Worm (Caenorhabditis elegans) whole organism, L1 larva: ENCODE data around the gene C01G5.7.

ENCODE experiments used
- aly-2 ChIP-seq: fragments of 150-350 bp; optimal IDR thresholded peaks from 2 replicates; lab custom pipeline; 2014; ENCODE audit warnings: missing biosample characterization, missing genetic modification characterization
- blmp-1 ChIP-seq: fragments of 150-350 bp; optimal IDR thresholded peaks from 2 replicates; lab custom pipeline; 2014; ENCODE audit warnings: missing biosample characterization, missing genetic modification characterization
- ceh-8 ChIP-seq: fragments of 200-800 bp; sonication (Bioruptor generic); optimal IDR thresholded peaks from 2 replicates; lab custom pipeline; 2018; ENCODE audit warnings: mild to moderate bottlenecking, missing genetic modification characterization, moderate library complexity, missing compliant biosample characterization
- ces-1 ChIP-seq: fragments of 150-350 bp; optimal IDR thresholded peaks from 2 replicates; lab custom pipeline; 2014; ENCODE audit warnings: missing biosample characterization, missing genetic modification reagents, missing genetic modification characterization
- dpl-1 ChIP-seq, 3 experiments: fragments of 150-350 bp in 2 of 3; sonication (generic microtip) in 1 of 3; optimal IDR thresholded peaks; 2 replicates each; lab custom pipeline; 2014 to 2017; ENCODE audit warnings: missing biosample characterization in 3 of 3, missing genetic modification characterization in 3 of 3, missing genetic modification reagents in 3 of 3
- dsc-1 ChIP-seq: sonication (generic microtip); optimal IDR thresholded peaks from 2 replicates; lab custom pipeline; 2016; ENCODE audit warnings: mild to moderate bottlenecking, missing genetic modification characterization, missing compliant biosample characterization
- efl-1 ChIP-seq, 4 experiments: fragments of 150-350 bp; optimal IDR thresholded peaks in 3 of 4; peaks in 1 of 4; 1 replicate in 1 of 4; 2 replicates in 3 of 4; lab custom pipeline; 2014; ENCODE audit warnings: missing biosample characterization in 2 of 4, missing genetic modification characterization in 2 of 4, missing genetic modification reagents in 2 of 4
- efl-3 ChIP-seq: fragments of 200-800 bp; sonication (Bioruptor generic); optimal IDR thresholded peaks from 2 replicates; lab custom pipeline; 2018; ENCODE audit warnings: mild to moderate bottlenecking, missing genetic modification characterization, missing compliant biosample characterization
- egl-13 ChIP-seq: sonication (generic microtip); optimal IDR thresholded peaks from 2 replicates; lab custom pipeline; 2016; ENCODE audit warnings: missing genotype, missing genetic modification reagents, missing genetic modification characterization, missing compliant biosample characterization
- fkh-8 ChIP-seq: sonication (generic microtip); optimal IDR thresholded peaks from 2 replicates; lab custom pipeline; 2016; ENCODE audit warnings: mild to moderate bottlenecking, missing genetic modification characterization, missing compliant biosample characterization
- fos-1 ChIP-seq: fragments of 150-350 bp; optimal IDR thresholded peaks from 2 replicates; lab custom pipeline; 2014; ENCODE audit warnings: missing biosample characterization, missing genetic modification characterization
- grh-1 ChIP-seq: fragments of 200-800 bp; sonication (Bioruptor generic); IDR thresholded peaks from 2 replicates; pipeline ENCODE4 v1.3.6; 2022; ENCODE audit warnings: missing genetic modification reagents, missing genetic modification characterization, missing compliant biosample characterization
- isw-1 ChIP-seq: fragments of 200-800 bp; sonication (Bioruptor generic); IDR thresholded peaks from 2 replicates; pipeline ENCODE4 v1.3.6; 2022; ENCODE audit warnings: missing genetic modification characterization, missing compliant biosample characterization
- jun-1 ChIP-seq: fragments of 150-350 bp; optimal IDR thresholded peaks from 2 replicates; lab custom pipeline; 2014; ENCODE audit warnings: missing biosample characterization, missing genetic modification reagents, missing genetic modification characterization
- lin-14 ChIP-seq: fragments of 200-800 bp; sonication (Bioruptor generic); optimal IDR thresholded peaks from 2 replicates; lab custom pipeline; 2018; ENCODE audit warnings: mild to moderate bottlenecking, missing genetic modification characterization, moderate library complexity, missing compliant biosample characterization
- lin-35 ChIP-seq, 2 experiments: fragments of 150-350 bp; optimal IDR thresholded peaks; 2 replicates each; lab custom pipeline; 2014; ENCODE audit warnings: missing biosample characterization in 2 of 2, missing genetic modification characterization in 2 of 2, missing genetic modification reagents in 2 of 2
- lin-39 ChIP-seq: fragments of 150-350 bp; optimal IDR thresholded peaks from 2 replicates; lab custom pipeline; 2014; ENCODE audit warnings: missing biosample characterization, missing genetic modification reagents, missing genetic modification characterization
- nhr-19 ChIP-seq: fragments of 200-800 bp; sonication (Bioruptor generic); conservative IDR thresholded peaks from 2 replicates; pipeline ENCODE4 v1.3.6; 2022; ENCODE audit warnings: missing genetic modification characterization, missing compliant biosample characterization
- nhr-237 ChIP-seq: fragments of 150-350 bp; optimal IDR thresholded peaks from 2 replicates; lab custom pipeline; 2014; ENCODE audit warnings: missing biosample characterization, missing genetic modification characterization
- nhr-47 ChIP-seq: sonication (generic microtip); optimal IDR thresholded peaks from 2 replicates; lab custom pipeline; 2016; ENCODE audit warnings: mild to moderate bottlenecking, missing genetic modification characterization, moderate library complexity, missing compliant biosample characterization
- nhr-76 ChIP-seq: sonication (generic microtip); optimal IDR thresholded peaks from 2 replicates; lab custom pipeline; 2017; ENCODE audit warnings: missing biosample characterization, missing genetic modification characterization
- nhr-84 ChIP-seq: sonication (generic microtip); optimal IDR thresholded peaks from 2 replicates; lab custom pipeline; 2017; ENCODE audit warnings: missing biosample characterization, missing genetic modification characterization
- nhr-85 ChIP-seq: sonication (generic microtip); peaks from one replicate; lab custom pipeline; 2016; ENCODE audit warnings: missing genetic modification characterization, inconsistent platforms, missing compliant biosample characterization
- pag-3 ChIP-seq: sonication (generic microtip); optimal IDR thresholded peaks from 2 replicates; lab custom pipeline; 2017; ENCODE audit warnings: missing genetic modification characterization, mild to moderate bottlenecking, missing compliant biosample characterization, antibody characterized with exemption, borderline replicate concordance; ENCODE audit not compliant: insufficient read depth
- pqm-1 ChIP-seq: sonication (generic microtip); optimal IDR thresholded peaks from 3 replicates; lab custom pipeline; 2017; ENCODE audit warnings: missing biosample characterization, missing genetic modification characterization
- rnt-1 ChIP-seq: sonication (generic microtip); optimal IDR thresholded peaks from 2 replicates; lab custom pipeline; 2016; ENCODE audit warnings: mild to moderate bottlenecking, missing genetic modification characterization, moderate library complexity, missing compliant biosample characterization
- skn-1 ChIP-seq: fragments of 150-350 bp; optimal IDR thresholded peaks from 2 replicates; lab custom pipeline; 2014; ENCODE audit warnings: missing biosample characterization, missing genetic modification characterization
- sox-4 ChIP-seq: sonication (generic microtip); optimal IDR thresholded peaks from 2 replicates; lab custom pipeline; 2016; ENCODE audit warnings: missing genetic modification characterization, missing compliant biosample characterization
- sptf-1 ChIP-seq: fragments of 150-350 bp; optimal IDR thresholded peaks from 2 replicates; lab custom pipeline; 2014; ENCODE audit warnings: missing biosample characterization, missing genetic modification characterization
- sup-37 ChIP-seq: fragments of 200-800 bp; sonication (Bioruptor generic); optimal IDR thresholded peaks from 2 replicates; lab custom pipeline; 2018; ENCODE audit warnings: mild to moderate bottlenecking, missing genetic modification characterization, missing compliant biosample characterization
- tbx-2 ChIP-seq: sonication (generic microtip); optimal IDR thresholded peaks from 2 replicates; lab custom pipeline; 2016; ENCODE audit warnings: missing genetic modification characterization, missing compliant biosample characterization
- unc-98 ChIP-seq: fragments of 200-800 bp; sonication (Bioruptor generic); IDR thresholded peaks from 2 replicates; pipeline ENCODE4 v1.3.6; 2022; ENCODE audit warnings: missing genetic modification characterization, missing compliant biosample characterization
- zag-1 ChIP-seq: fragments of 150-350 bp; optimal IDR thresholded peaks from 2 replicates; lab custom pipeline; 2014; ENCODE audit warnings: missing biosample characterization, missing genetic modification characterization
- ztf-4 ChIP-seq: fragments of 150-350 bp; optimal IDR thresholded peaks from 2 replicates; lab custom pipeline; 2014; ENCODE audit warnings: missing biosample characterization, missing genetic modification characterization

C01G5.7 gene

DNA sequence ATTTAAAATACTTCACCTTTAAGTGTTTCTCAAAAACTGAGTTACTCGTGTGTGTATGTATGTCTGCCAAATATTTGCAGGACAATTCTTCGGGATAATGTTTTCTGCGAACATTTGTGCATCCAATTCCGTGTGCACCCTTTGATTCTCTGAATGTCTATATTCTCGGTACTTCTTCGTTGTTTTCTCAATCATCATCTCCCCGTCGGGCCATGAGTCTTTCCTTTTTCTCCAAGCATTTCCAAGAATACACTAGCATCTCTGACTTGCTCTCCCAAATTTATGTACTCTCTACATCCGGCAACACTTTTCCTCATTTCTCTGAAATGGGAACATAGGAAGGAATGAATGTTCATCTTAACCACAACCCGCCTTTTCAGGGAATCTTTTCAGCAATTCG is 3.3 kb upstream of the C01G5.7 start (continued):
- TF ChIP-seq egl-13 (tag; lab: Kevin White, UChicago) (peak; percentile 79), aly-2 (tag; lab: Kevin White, UChicago) (no peak), sptf-1 (no peak), nhr-237 (no peak), dsc-1 (tag; lab: Kevin White, UChicago) (peak; percentile 63), nhr-47 (tag; lab: Kevin White, UChicago) (peak; percentile 90), jun-1 (no peak), sup-37 (GFP tag; lab: Kevin White, UChicago) (no peak), zag-1 (no peak), nhr-76 (tag; lab: Kevin White, UChicago) (no peak), ztf-4 (tag; lab: Kevin White, UChicago) (peak; percentile 23), nhr-19 (peak; percentile 17; the same call in 1 of the 2 replicates), lin-14 (peak; percentile 71), dpl-1 (GFP tag; optimal IDR thresholded peaks at IDR 0.05; lab: Kevin White, UChicago) (peak in 1 of 3 experiments; percentile 21), fkh-8 (tag; lab: Kevin White, UChicago) (peak; percentile 97), pqm-1 (tag; lab: Kevin White, UChicago) (no peak)

ce11 chrIV:6519593-6519992 is 1.6 kb downstream of the C01G5.7 start, which contains the start of gene C01G5.9:
Gene C01G5.9 (plus strand): TSS chrIV:6519893.
- TF ChIP-seq lin-39 (tag; lab: Kevin White, UChicago) (no peak), efl-1 (optimal IDR thresholded peaks at IDR 0.05; lab: Kevin White, UChicago) (no peak), efl-1 (GFP tag; optimal IDR thresholded peaks at IDR 0.05 in 1 of 2; lab: Kevin White, UChicago) (no peak), blmp-1 (tag; lab: Kevin White, UChicago) (peak; percentile 10), zag-1 (no peak), grh-1 (GFP tag; lab: Robert Waterston, UW) (no peak)

- TF ChIP-seq nhr-19: no peak
- no peak for TF ChIP-seq ceh-8 (GFP tag; lab: Kevin White, UChicago)
- no peak for TF ChIP-seq isw-1 (GFP tag; lab: Robert Waterston, UW)
- no peak for TF ChIP-seq unc-98 (GFP tag; lab: Robert Waterston, UW)
- TF ChIP-seq nhr-47 (tag; lab: Kevin White, UChicago): no peak
- TF ChIP-seq lin-14: no peak
- TF ChIP-seq skn-1: peak; percentile 82
- peak in 1 of 2 experiments; percentile 33 for TF ChIP-seq lin-35 (GFP tag; optimal IDR thresholded peaks at IDR 0.05; lab: Kevin White, UChicago)
- no peak for TF ChIP-seq sox-4
- no peak for TF ChIP-seq ztf-4 (tag; lab: Kevin White, UChicago)
- TF ChIP-seq efl-1 (optimal IDR thresholded peaks at IDR 0.05; lab: Kevin White, UChicago): no peak
- peak in 1 of 2 experiments; percentile 9 for TF ChIP-seq efl-1 (GFP tag; optimal IDR thresholded peaks at IDR 0.05 in 1 of 2; lab: Kevin White, UChicago)
- TF ChIP-seq nhr-85 (tag; lab: Kevin White, UChicago): no peak
- no peak for TF ChIP-seq efl-3 (GFP tag; lab: Kevin White, UChicago)
- no peak for TF ChIP-seq pag-3 (tag; lab: Kevin White, UChicago)
- no peak for TF ChIP-seq ces-1 (GFP tag; lab: Kevin White, UChicago)
- peak in 1 of 3 experiments; percentile 5 for TF ChIP-seq dpl-1 (GFP tag; optimal IDR thresholded peaks at IDR 0.05; lab: Kevin White, UChicago)
- no peak for TF ChIP-seq nhr-84
- TF ChIP-seq tbx-2 (tag; lab: Kevin White, UChicago): no peak
- TF ChIP-seq, all 84 proteins: peak for 4
Observed at ce11 chrIV:6522305-6522917, 4.5 kb downstream of the C01G5.7 start, which contains the start of gene ddi-1. Gene ddi-1 (plus strand): TSS chrIV:6522867.

DNA sequence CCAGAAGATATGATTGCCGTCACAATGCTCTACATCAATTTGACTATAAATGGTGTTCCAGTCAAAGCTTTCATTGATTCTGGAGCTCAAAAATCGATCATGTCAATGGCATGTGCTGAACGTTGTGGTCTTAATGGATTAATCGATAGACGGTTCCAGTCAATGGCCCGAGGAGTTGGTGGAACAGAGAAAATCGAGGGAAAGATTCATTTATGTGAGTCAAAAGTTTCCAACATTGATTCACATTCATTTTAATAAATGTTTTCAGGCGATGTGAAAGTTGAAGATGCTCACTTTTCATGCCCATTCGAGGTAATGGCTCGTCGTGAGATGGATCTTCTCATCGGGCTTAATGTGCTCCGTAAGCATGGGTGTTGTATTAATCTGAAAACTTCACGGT is 5.8 kb downstream of the C01G5.7 start:
- no peak for TF ChIP-seq rnt-1 (tag; lab: Kevin White, UChicago)

- TF ChIP-seq fos-1 (tag; lab: Kevin White, UChicago): no peak
- no peak for TF ChIP-seq efl-1 (optimal IDR thresholded peaks at IDR 0.05; lab: Kevin White, UChicago)
- peak in 1 of 2 experiments; percentile 65 for TF ChIP-seq efl-1 (GFP tag; optimal IDR thresholded peaks at IDR 0.05 in 1 of 2; lab: Kevin White, UChicago)
Observed at ce11 chrIV:6524531-6524930, 6.6 kb downstream of the C01G5.7 start, which contains the start of gene C01G5.5. Gene C01G5.5 (plus strand): TSS chrIV:6524610.
